Fruit fly (Drosophila melanogaster): ENCODE measurements around the gene Lip4.
A peak's percentile ranks its signal among the peaks of the same experiment; 100 is the strongest.

The Lip4 gene

dm6 chr2L:10554676-10555075, 27.3 kb downstream of the Lip4 start:
- TF ChIP-seq nom (GFP tag; optimal IDR thresholded peaks at IDR 0.05) (no peak), Hey (tag; optimal IDR thresholded peaks at IDR 0.05) (peak; percentile 32), sens-2 (GFP tag; IDR thresholded peaks at IDR 0.05) (peak; percentile 83), slou (GFP tag; optimal IDR thresholded peaks at IDR 0.05) (no peak), ranshi (GFP tag; IDR thresholded peaks at IDR 0.05) (no peak), CG14667 (GFP tag; IDR thresholded peaks at IDR 0.05) (no peak), lola (GFP tag; optimal IDR thresholded peaks at IDR 0.05) (no peak), Tbp (GFP tag; optimal IDR thresholded peaks at IDR 0.05) (no peak), CG2199 (GFP tag; IDR thresholded peaks at IDR 0.05) (peak; percentile 96), CG4424 (GFP tag; optimal IDR thresholded peaks at IDR 0.05) (no peak), Med (GFP tag) (peak; percentile 55), CG7786 (GFP tag; optimal IDR thresholded peaks at IDR 0.05) (no peak), Optix (GFP tag; IDR thresholded peaks at IDR 0.05) (no peak), seq (GFP tag; IDR thresholded peaks at IDR 0.05) (no peak), cad (GFP tag; optimal IDR thresholded peaks at IDR 0.05) (peak; percentile 26), Scr (GFP tag; IDR thresholded peaks at IDR 0.05; ENCODE audit: partially characterized antibody) (no peak), Vsx1 (GFP tag; optimal IDR thresholded peaks at IDR 0.05) (peak; percentile 40), nerfin-2 (GFP tag; IDR thresholded peaks at IDR 0.05; ENCODE audit: partially characterized antibody) (no peak), Gsc (GFP tag; IDR thresholded peaks at IDR 0.05) (no peak), crol (GFP tag; IDR thresholded peaks at IDR 0.05) (peak; percentile 86), Abd-B (GFP tag; optimal IDR thresholded peaks at IDR 0.05) (peak; percentile 41), mirr (GFP tag; optimal IDR thresholded peaks at IDR 0.05) (peak; percentile 7), Nf-YB (GFP tag; optimal IDR thresholded peaks at IDR 0.05) (no peak), CG3163 (GFP tag; optimal IDR thresholded peaks at IDR 0.05) (no peak), CG8944 (GFP tag; optimal IDR thresholded peaks at IDR 0.05) (no peak), Sox102F (GFP tag; optimal IDR thresholded peaks at IDR 0.05) (no peak), CG31388 (GFP tag; optimal IDR thresholded peaks at IDR 0.05) (no peak), CG14014 (GFP tag; IDR thresholded peaks at IDR 0.05) (no peak), CG2889 (GFP tag; IDR thresholded peaks at IDR 0.05) (no peak), Lim3 (GFP tag; IDR thresholded peaks at IDR 0.05) (peak; percentile 8; the same call in 1 of the 2 replicates), Poxn (GFP tag; IDR thresholded peaks at IDR 0.05) (no peak), otp (GFP tag; IDR thresholded peaks at IDR 0.05) (no peak), vnd (GFP tag; IDR thresholded peaks at IDR 0.05; ENCODE audit: partially characterized antibody) (0 out of 3 replicates have a peak, but pooled peaks have one; percentile 29), CG11085 (GFP tag; IDR thresholded peaks at IDR 0.05) (no peak), CG16779 (GFP tag; IDR thresholded peaks at IDR 0.05) (no peak), sna (GFP tag; IDR thresholded peaks at IDR 0.05; ENCODE audit: partially characterized antibody) (no peak), Usf (GFP tag; optimal IDR thresholded peaks at IDR 0.05) (no peak), CG9437 (GFP tag; optimal IDR thresholded peaks at IDR 0.05) (no peak), sug (tag; optimal IDR thresholded peaks at IDR 0.05) (peak; percentile 47), Sox100B (GFP tag; optimal IDR thresholded peaks at IDR 0.05) (no peak), zen (tag; optimal IDR thresholded peaks at IDR 0.05) (no peak), CG18764 (GFP tag; optimal IDR thresholded peaks at IDR 0.05) (no peak), slbo (GFP tag; IDR thresholded peaks at IDR 0.05) (no peak), twi (tag; optimal IDR thresholded peaks at IDR 0.05) (peak; percentile 81), CG4360 (GFP tag; IDR thresholded peaks at IDR 0.05) (no peak), CG5180 (GFP tag; optimal IDR thresholded peaks at IDR 0.05) (no peak), sc (optimal IDR thresholded peaks at IDR 0.05) (no peak), sc (GFP tag; optimal IDR thresholded peaks at IDR 0.05) (no peak), vvl (GFP tag; IDR thresholded peaks at IDR 0.05) (peak; percentile 36; the same call in 1 of the 2 replicates), lab (GFP tag; optimal IDR thresholded peaks at IDR 0.05) (peak; percentile 42), CG11398 (GFP tag; optimal IDR thresholded peaks at IDR 0.05) (no peak), Stat92E (GFP tag; optimal IDR thresholded peaks at IDR 0.05) (peak in 1 of 3 experiments; percentile 86)
